Worm (Caenorhabditis elegans) whole organism, L3 larva: ENCODE data around the gene Y54G2A.12.

ENCODE experiments used
- R02D3.7 ChIP-seq: fragments of 150-350 bp; optimal IDR thresholded peaks from 2 replicates; lab custom pipeline; 2014; ENCODE audit warnings: missing biosample characterization, missing genetic modification characterization
- ZK546.5 ChIP-seq: sonication (generic microtip); optimal IDR thresholded peaks from 2 replicates; lab custom pipeline; 2017; ENCODE audit warnings: missing biosample characterization, missing genetic modification characterization
- aly-2 ChIP-seq: fragments of 150-350 bp; optimal IDR thresholded peaks from 2 replicates; lab custom pipeline; 2014; ENCODE audit warnings: missing biosample characterization, missing genetic modification characterization
- ama-1 ChIP-seq: fragments of 150-350 bp; optimal IDR thresholded peaks from 2 replicates; lab custom pipeline; 2018
- ceh-16 ChIP-seq: sonication (generic microtip); optimal IDR thresholded peaks from 2 replicates; lab custom pipeline; 2017; ENCODE audit warnings: missing biosample characterization, missing genetic modification characterization
- ceh-28 ChIP-seq: fragments of 150-350 bp; optimal IDR thresholded peaks from 2 replicates; lab custom pipeline; 2014; ENCODE audit warnings: missing biosample characterization, missing genetic modification reagents, missing genetic modification characterization
- ceh-82 ChIP-seq: fragments of 150-350 bp; optimal IDR thresholded peaks from 2 replicates; lab custom pipeline; 2014; ENCODE audit warnings: missing biosample characterization, missing genetic modification characterization
- ceh-9 ChIP-seq: sonication (generic microtip); optimal IDR thresholded peaks from 2 replicates; lab custom pipeline; 2018; ENCODE audit warnings: missing biosample characterization, missing genetic modification characterization
- daf-12 ChIP-seq: fragments of 150-350 bp; optimal IDR thresholded peaks from 2 replicates; lab custom pipeline; 2014; ENCODE audit warnings: missing biosample characterization, missing genetic modification reagents, missing genetic modification characterization
- egl-27 ChIP-seq: sonication (generic microtip); optimal IDR thresholded peaks from 4 replicates; lab custom pipeline; 2017; ENCODE audit warnings: missing biosample characterization, missing genetic modification reagents, missing genetic modification characterization
- egl-5 ChIP-seq: fragments of 150-350 bp; optimal IDR thresholded peaks from 2 replicates; lab custom pipeline; 2017; ENCODE audit warnings: missing biosample characterization, missing genetic modification reagents, missing genetic modification characterization, inconsistent platforms
- elt-1 ChIP-seq: fragments of 150-350 bp; optimal IDR thresholded peaks from 2 replicates; lab custom pipeline; 2014; ENCODE audit warnings: missing biosample characterization, missing genetic modification characterization
- elt-2 ChIP-seq: sonication (generic microtip); optimal IDR thresholded peaks from 2 replicates; lab custom pipeline; 2016; ENCODE audit warnings: missing genetic modification reagents, mild to moderate bottlenecking, missing genetic modification characterization, missing compliant biosample characterization
- elt-3 ChIP-seq, 3 experiments: fragments of 150-350 bp in 1 of 3; sonication (generic microtip) in 2 of 3; optimal IDR thresholded peaks; 2 replicates in 2 of 3; 4 replicates in 1 of 3; lab custom pipeline; 2014 to 2017; ENCODE audit warnings: missing biosample characterization in 3 of 3, missing genetic modification characterization in 3 of 3
- eor-1 ChIP-seq, 2 experiments: fragments of 150-350 bp; optimal IDR thresholded peaks; 2 replicates each; lab custom pipeline; 2014 to 2018; ENCODE audit warnings: missing biosample characterization in 2 of 2, missing genetic modification characterization in 2 of 2
- fkh-10 ChIP-seq: sonication (generic microtip); optimal IDR thresholded peaks from 2 replicates; lab custom pipeline; 2017; ENCODE audit warnings: missing biosample characterization, missing genetic modification reagents, missing genetic modification characterization
- fkh-2 ChIP-seq: fragments of 150-350 bp; optimal IDR thresholded peaks from 2 replicates; lab custom pipeline; 2014; ENCODE audit warnings: missing biosample characterization, missing genetic modification reagents, missing genetic modification characterization
- fos-1 ChIP-seq: fragments of 150-350 bp; optimal IDR thresholded peaks from 2 replicates; lab custom pipeline; 2014; ENCODE audit warnings: missing biosample characterization, missing genetic modification characterization
- hmg-11 ChIP-seq: sonication (generic microtip); optimal IDR thresholded peaks from 2 replicates; lab custom pipeline; 2016; ENCODE audit warnings: missing genetic modification characterization, missing compliant biosample characterization
- jun-1 ChIP-seq: fragments of 150-350 bp; optimal IDR thresholded peaks from 2 replicates; lab custom pipeline; 2014; ENCODE audit warnings: missing biosample characterization, missing genetic modification reagents, missing genetic modification characterization
- lin-15B ChIP-seq: fragments of 150-350 bp; optimal IDR thresholded peaks from 2 replicates; lab custom pipeline; 2014; ENCODE audit warnings: missing biosample characterization, missing genetic modification characterization
- lin-39 ChIP-seq: fragments of 150-350 bp; optimal IDR thresholded peaks from 2 replicates; lab custom pipeline; 2018; ENCODE audit warnings: missing biosample characterization, missing genetic modification reagents, missing genetic modification characterization
- lsy-12 ChIP-seq: sonication (generic microtip); optimal IDR thresholded peaks from 2 replicates; lab custom pipeline; 2016; ENCODE audit warnings: mild to moderate bottlenecking, missing genetic modification characterization, missing compliant biosample characterization
- mdl-1 ChIP-seq: fragments of 150-350 bp; optimal IDR thresholded peaks from 2 replicates; lab custom pipeline; 2014; ENCODE audit warnings: missing biosample characterization, missing genetic modification characterization
- mml-1 ChIP-seq: fragments of 150-350 bp; sonication (generic microtip); optimal IDR thresholded peaks from 3 replicates; lab custom pipeline; 2014; ENCODE audit warnings: missing biosample characterization, missing genetic modification characterization
- nfya-1 ChIP-seq: sonication (generic microtip); optimal IDR thresholded peaks from 2 replicates; lab custom pipeline; 2017; ENCODE audit warnings: missing genetic modification characterization, mild to moderate bottlenecking, missing compliant biosample characterization, antibody characterized with exemption, moderate library complexity; ENCODE audit not compliant: insufficient read depth
- nhr-11 ChIP-seq: fragments of 150-350 bp; optimal IDR thresholded peaks from 2 replicates; lab custom pipeline; 2014; ENCODE audit warnings: missing biosample characterization, missing genetic modification characterization
- nhr-12 ChIP-seq: fragments of 150-350 bp; optimal IDR thresholded peaks from 2 replicates; lab custom pipeline; 2014; ENCODE audit warnings: missing biosample characterization, missing genetic modification characterization
- nhr-23 ChIP-seq: fragments of 150-350 bp; optimal IDR thresholded peaks from 2 replicates; lab custom pipeline; 2014; ENCODE audit warnings: missing biosample characterization, missing genetic modification reagents, missing genetic modification characterization
- nhr-237 ChIP-seq: fragments of 150-350 bp; optimal IDR thresholded peaks from 2 replicates; lab custom pipeline; 2014; ENCODE audit warnings: missing biosample characterization, missing genetic modification characterization
- nhr-25 ChIP-seq: sonication (generic microtip); optimal IDR thresholded peaks from 2 replicates; lab custom pipeline; 2017; ENCODE audit warnings: missing biosample characterization, missing genetic modification characterization
- nhr-28 ChIP-seq: fragments of 150-350 bp; optimal IDR thresholded peaks from 2 replicates; lab custom pipeline; 2014; ENCODE audit warnings: missing biosample characterization, missing genetic modification characterization
- nhr-67 ChIP-seq: fragments of 150-350 bp; optimal IDR thresholded peaks from 2 replicates; lab custom pipeline; 2014; ENCODE audit warnings: missing biosample characterization, missing genetic modification characterization
- nhr-76 ChIP-seq: fragments of 150-350 bp; sonication (generic microtip); optimal IDR thresholded peaks from 5 replicates; lab custom pipeline; 2014; ENCODE audit warnings: missing biosample characterization, missing genetic modification characterization
- pha-4 ChIP-seq: fragments of 150-350 bp; optimal IDR thresholded peaks from 2 replicates; lab custom pipeline; 2014; ENCODE audit warnings: missing biosample characterization, missing genetic modification reagents, missing genetic modification characterization
- pqm-1 ChIP-seq: fragments of 150-350 bp; optimal IDR thresholded peaks from 2 replicates; lab custom pipeline; 2017; ENCODE audit warnings: missing biosample characterization, missing genetic modification characterization, inconsistent platforms
- sea-2 ChIP-seq: fragments of 150-350 bp; sonication (generic microtip); optimal IDR thresholded peaks from 4 replicates; lab custom pipeline; 2014; ENCODE audit warnings: missing biosample characterization, missing genetic modification reagents, missing genetic modification characterization
- skn-1 ChIP-seq: fragments of 150-350 bp; optimal IDR thresholded peaks from 2 replicates; lab custom pipeline; 2014; ENCODE audit warnings: missing biosample characterization, missing genetic modification characterization
- snpc-4 ChIP-seq: fragments of 150-350 bp; optimal IDR thresholded peaks from 2 replicates; lab custom pipeline; 2014; ENCODE audit warnings: missing biosample characterization, missing genetic modification characterization
- tbx-2 ChIP-seq: sonication (generic microtip); optimal IDR thresholded peaks from 2 replicates; lab custom pipeline; 2016; ENCODE audit warnings: mild to moderate bottlenecking, missing genetic modification characterization, missing compliant biosample characterization
- unc-39 ChIP-seq: sonication (generic microtip); optimal IDR thresholded peaks from 4 replicates; lab custom pipeline; 2017; ENCODE audit warnings: missing biosample characterization, missing genetic modification characterization
- unc-62 ChIP-seq: fragments of 150-350 bp; sonication (generic microtip); optimal IDR thresholded peaks from 4 replicates; lab custom pipeline; 2014; ENCODE audit warnings: missing biosample characterization, missing genetic modification reagents, missing genetic modification characterization
- zag-1 ChIP-seq: fragments of 150-350 bp; optimal IDR thresholded peaks from 2 replicates; lab custom pipeline; 2014; ENCODE audit warnings: missing biosample characterization, missing genetic modification characterization
- ztf-11 ChIP-seq: fragments of 150-350 bp; optimal IDR thresholded peaks from 2 replicates; lab custom pipeline; 2014; ENCODE audit warnings: missing biosample characterization, missing genetic modification characterization
- ztf-4 ChIP-seq: fragments of 150-350 bp; optimal IDR thresholded peaks from 2 replicates; lab custom pipeline; 2014; ENCODE audit warnings: missing biosample characterization, missing genetic modification characterization

The Y54G2A.12 gene

ce11 chrIV:2776733-2777132 lies 5.9 kb downstream of the Y54G2A.12 start:
- TF ChIP-seq elt-3 (tag; optimal IDR thresholded peaks at IDR 0.05; lab: Kevin White, UChicago) (no peak), R02D3.7 (no peak), snpc-4 (tag; lab: Kevin White, UChicago) (no peak), lsy-12 (tag; lab: Kevin White, UChicago) (no peak), pqm-1 (tag; lab: Kevin White, UChicago) (no peak), elt-1 (no peak), ceh-28 (tag; lab: Kevin White, UChicago) (no peak), ztf-11 (tag; lab: Kevin White, UChicago) (no peak), lin-39 (tag; lab: Kevin White, UChicago) (no peak), fos-1 (tag; lab: Kevin White, UChicago) (no peak), fkh-2 (tag; lab: Kevin White, UChicago) (no peak), lin-15B (no peak), eor-1 (tag; optimal IDR thresholded peaks at IDR 0.05; lab: Kevin White, UChicago) (no peak), nhr-11 (tag; lab: Kevin White, UChicago) (no peak), sea-2 (no peak), elt-2 (tag; lab: Kevin White, UChicago) (no peak), pha-4 (no peak), aly-2 (no peak), ztf-4 (tag; lab: Kevin White, UChicago) (no peak), ama-1 (lab: Kevin White, UChicago) (no peak)

DNA sequence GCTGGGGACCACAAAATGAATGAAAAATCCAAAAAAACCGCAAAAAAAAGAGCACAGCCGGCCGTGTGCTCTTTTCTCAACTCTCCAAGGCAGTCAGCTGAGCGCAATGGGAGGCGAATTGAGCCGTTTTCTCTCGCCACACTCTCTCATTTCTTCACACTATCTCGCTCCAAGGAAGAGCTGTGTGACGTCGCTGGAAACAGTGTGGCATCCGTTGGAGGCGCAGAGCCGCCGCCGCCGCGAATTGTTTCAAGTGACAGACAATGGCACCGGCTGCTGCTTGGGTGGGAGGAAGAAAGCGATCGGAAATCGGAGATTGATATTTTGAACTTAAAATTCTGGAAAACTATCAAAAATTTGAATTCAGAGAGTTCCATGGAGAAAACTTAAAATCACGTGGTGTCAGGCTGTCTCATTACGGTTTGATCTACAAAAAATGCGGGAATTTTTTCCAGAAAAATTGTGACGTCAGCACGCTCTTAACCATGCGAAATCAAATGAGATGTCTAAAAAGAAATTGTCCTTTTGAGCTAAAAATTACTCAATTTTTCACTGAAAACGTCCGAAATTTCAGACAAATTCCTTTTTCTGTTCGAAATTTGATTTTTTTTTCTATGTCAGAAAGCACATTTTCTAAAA lies 6.5 kb downstream of the Y54G2A.12 start:
- TF ChIP-seq fkh-2 (tag; lab: Kevin White, UChicago) (no peak), hmg-11 (tag; lab: Kevin White, UChicago) (peak; percentile 48), lin-39 (tag; lab: Kevin White, UChicago) (peak; percentile 78), pha-4 (peak; percentile 46), nfya-1 (tag; lab: Kevin White, UChicago) (peak; percentile 57), nhr-11 (tag; lab: Kevin White, UChicago) (no peak), snpc-4 (tag; lab: Kevin White, UChicago) (peak; percentile 22)

ce11 chrIV:2774500-2774899 lies 8.1 kb downstream of the Y54G2A.12 start:
- TF ChIP-seq lin-15B (peak; percentile 40), ztf-11 (tag; lab: Kevin White, UChicago) (no peak), nhr-12 (tag; lab: Kevin White, UChicago) (no peak), mdl-1 (tag; lab: Kevin White, UChicago) (peak; percentile 24), R02D3.7 (no peak), fos-1 (tag; lab: Kevin White, UChicago) (no peak), pqm-1 (tag; lab: Kevin White, UChicago) (no peak), egl-5 (peak; percentile 91), elt-2 (tag; lab: Kevin White, UChicago) (peak; percentile 34), skn-1 (tag; lab: Kevin White, UChicago) (no peak), fkh-2 (tag; lab: Kevin White, UChicago) (no peak), ama-1 (lab: Kevin White, UChicago) (peak; percentile 76), hmg-11 (tag; lab: Kevin White, UChicago) (peak; percentile 66), nhr-237 (tag; lab: Kevin White, UChicago) (no peak), nhr-67 (tag; lab: Kevin White, UChicago) (no peak), eor-1 (tag; optimal IDR thresholded peaks at IDR 0.05; lab: Kevin White, UChicago) (no peak), nhr-28 (tag; lab: Kevin White, UChicago) (no peak), daf-12 (tag; lab: Kevin White, UChicago) (no peak), jun-1 (peak; percentile 45), ceh-82 (tag; lab: Kevin White, UChicago) (no peak), nhr-25 (tag; lab: Kevin White, UChicago) (peak; percentile 84), unc-39 (no peak), nhr-11 (tag; lab: Kevin White, UChicago) (no peak), snpc-4 (tag; lab: Kevin White, UChicago) (peak; percentile 40), ceh-28 (tag; lab: Kevin White, UChicago) (peak; percentile 31), tbx-2 (tag; lab: Kevin White, UChicago) (no peak), egl-27 (tag; lab: Kevin White, UChicago) (no peak), unc-62 (GFP tag; lab: Kevin White, UChicago) (no peak), sea-2 (no peak), ZK546.5 (tag; lab: Kevin White, UChicago) (no peak), zag-1 (no peak), nhr-23 (tag; lab: Kevin White, UChicago) (peak; percentile 46), ztf-4 (tag; lab: Kevin White, UChicago) (no peak), aly-2 (no peak), elt-3 (tag; optimal IDR thresholded peaks at IDR 0.05; lab: Kevin White, UChicago) (no peak), ceh-9 (no peak), mml-1 (tag; lab: Kevin White, UChicago) (no peak), nfya-1 (tag; lab: Kevin White, UChicago) (peak; percentile 75), ceh-16 (tag; lab: Kevin White, UChicago) (no peak), fkh-10 (GFP tag; lab: Kevin White, UChicago) (no peak), elt-1 (no peak), lsy-12 (tag; lab: Kevin White, UChicago) (peak; percentile 81), lin-39 (tag; lab: Kevin White, UChicago) (peak; percentile 71), nhr-76 (tag; lab: Kevin White, UChicago) (no peak)
